Worm (Caenorhabditis elegans) whole organism, midembryonic: ENCODE results near the gene ttr-11.

Experiments used
- T22C8.4 ChIP-seq: fragments of 200-800 bp; sonication (Bioruptor generic); IDR thresholded peaks from 2 replicates; pipeline ENCODE4 v1.3.6; 2022; ENCODE audit warnings: missing genetic modification characterization, missing compliant biosample characterization
- flt-1 ChIP-seq: fragments of 200-800 bp; sonication (Bioruptor generic); IDR thresholded peaks from 2 replicates; pipeline ENCODE4 v1.3.6; 2022; ENCODE audit warnings: missing genetic modification characterization, missing compliant biosample characterization
- klf-2 ChIP-seq: fragments of 200-800 bp; sonication (Bioruptor generic); conservative IDR thresholded peaks from 2 replicates; pipeline ENCODE4 v1.3.6; 2022; ENCODE audit warnings: missing genetic modification reagents, missing genetic modification characterization, missing compliant biosample characterization
- med-1 ChIP-seq: sonication (generic microtip); optimal IDR thresholded peaks from 2 replicates; lab custom pipeline; 2017; ENCODE audit warnings: missing genetic modification characterization, mild to moderate bottlenecking, missing compliant biosample characterization, antibody characterized with exemption, missing genetic modification reagents; ENCODE audit not compliant: insufficient read depth
- ref-1 ChIP-seq: fragments of 200-800 bp; sonication (Bioruptor generic); conservative IDR thresholded peaks from 2 replicates; pipeline ENCODE4 v1.3.6; 2022; ENCODE audit warnings: missing genetic modification reagents, missing genetic modification characterization, missing compliant biosample characterization
- tab-1 ChIP-seq: fragments of 200-800 bp; sonication (Bioruptor generic); IDR thresholded peaks from 2 replicates; pipeline ENCODE4 v1.3.6; 2022; ENCODE audit warnings: missing genetic modification characterization, missing compliant biosample characterization
- ztf-29 ChIP-seq: fragments of 200-800 bp; sonication (Bioruptor generic); IDR thresholded peaks from 2 replicates; pipeline ENCODE4 v1.3.6; 2022; ENCODE audit warnings: missing genetic modification reagents, missing genetic modification characterization, missing compliant biosample characterization

DNA sequence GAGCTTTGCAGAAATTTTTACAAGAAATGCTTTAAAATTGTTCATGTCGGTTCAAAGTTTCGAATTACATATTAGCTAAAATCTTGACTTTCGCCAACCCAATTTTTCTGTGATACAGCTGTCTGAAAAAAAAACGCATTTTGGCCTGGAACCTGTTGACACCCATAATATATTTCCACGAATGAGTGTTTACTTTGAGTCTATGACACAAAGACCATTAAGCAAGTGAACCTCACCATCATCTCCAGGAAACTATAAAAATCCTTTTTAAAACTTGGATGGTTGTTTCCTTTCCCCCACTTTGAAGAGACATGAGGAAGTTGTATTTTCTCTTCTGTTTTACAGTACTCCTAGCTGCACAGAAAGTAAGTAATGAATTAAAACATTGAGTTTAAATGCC is 28.8 kb upstream of the ttr-11 start, which contains the start of gene clec-263:
- TF ChIP-seq tab-1 (GFP tag; lab: Robert Waterston, UW) (no peak), flt-1 (GFP tag; lab: Robert Waterston, UW) (no peak), klf-2 (no peak), T22C8.4 (no peak), ztf-29 (GFP tag; lab: Robert Waterston, UW) (no peak), ref-1 (GFP tag; lab: Robert Waterston, UW) (no peak), med-1 (GFP tag; lab: Kevin White, UChicago) (no peak)
